Worm (Caenorhabditis elegans) whole organism, early embryonic: ENCODE data around the gene zipt-15.

Experiments
- B0310.2 ChIP-seq: sonication (generic microtip); optimal IDR thresholded peaks from 2 replicates; lab custom pipeline; 2016; ENCODE audit warnings: mild to moderate bottlenecking, missing genetic modification characterization, missing compliant biosample characterization
- F13C5.2 ChIP-seq: sonication (generic microtip); optimal IDR thresholded peaks from 2 replicates; lab custom pipeline; 2017; ENCODE audit warnings: mild to moderate bottlenecking, missing genetic modification characterization, inconsistent platforms, missing compliant biosample characterization
- aly-1 ChIP-seq: sonication (generic microtip); optimal IDR thresholded peaks from 2 replicates; lab custom pipeline; 2016; ENCODE audit warnings: missing genetic modification characterization, missing compliant biosample characterization
- ama-1 ChIP-seq: fragments of 150-350 bp; optimal IDR thresholded peaks from 2 replicates; lab custom pipeline; 2014
- ceh-13 ChIP-seq: fragments of 200-800 bp; sonication (Bioruptor generic); optimal IDR thresholded peaks from 2 replicates; lab custom pipeline; 2018; ENCODE audit warnings: mild to moderate bottlenecking, missing genetic modification characterization, missing compliant biosample characterization
- ceh-36 ChIP-seq: sonication (generic microtip); optimal IDR thresholded peaks from 2 replicates; lab custom pipeline; 2016; ENCODE audit warnings: missing genetic modification characterization, inconsistent platforms, missing compliant biosample characterization
- flt-1 ChIP-seq: fragments of 200-800 bp; sonication (Bioruptor generic); IDR thresholded peaks from 2 replicates; pipeline ENCODE4 v1.3.6; 2022; ENCODE audit warnings: missing genetic modification characterization, missing compliant biosample characterization
- hmbx-1 ChIP-seq: sonication (generic microtip); optimal IDR thresholded peaks from 2 replicates; lab custom pipeline; 2016; ENCODE audit warnings: mild to moderate bottlenecking, missing genetic modification characterization, missing compliant biosample characterization
- hnd-1 ChIP-seq: sonication (generic microtip); optimal IDR thresholded peaks from 2 replicates; lab custom pipeline; 2016; ENCODE audit warnings: missing genetic modification characterization, missing compliant biosample characterization
- scrt-1 ChIP-seq: fragments of 200-800 bp; sonication (Bioruptor generic); IDR thresholded peaks from 2 replicates; pipeline ENCODE4 v1.3.6; 2022; ENCODE audit warnings: missing genetic modification characterization, missing compliant biosample characterization
- tra-4 ChIP-seq: sonication (generic microtip); optimal IDR thresholded peaks from 2 replicates; lab custom pipeline; 2017; ENCODE audit warnings: missing genetic modification characterization, missing compliant biosample characterization

DNA sequence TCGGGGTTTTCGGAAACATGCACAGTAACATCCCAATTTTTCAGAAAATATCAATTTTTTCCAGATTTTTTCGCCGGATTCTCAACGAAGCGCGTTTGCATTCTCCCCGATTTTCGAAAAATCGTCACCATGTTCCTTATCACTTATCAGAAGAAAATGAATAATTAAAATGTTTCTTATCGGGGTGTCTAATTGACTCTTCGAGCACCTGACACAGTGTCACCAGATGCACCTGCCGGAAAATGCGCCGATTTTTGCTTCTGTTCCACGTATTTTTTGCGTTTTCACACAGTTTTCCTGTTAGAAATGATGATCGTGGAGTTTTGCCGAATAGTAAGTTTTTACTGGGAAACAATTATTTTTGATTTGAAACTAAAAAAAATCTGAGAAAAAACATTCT, 30.7 kb upstream of the zipt-15 start:
- no peak for TF ChIP-seq flt-1 (GFP tag; lab: Robert Waterston, UW)
- no peak for TF ChIP-seq ama-1 (lab: Kevin White, UChicago)
- TF ChIP-seq aly-1 (tag; lab: Kevin White, UChicago) = no peak
- TF ChIP-seq F13C5.2 = no peak
- no peak for TF ChIP-seq tra-4 (tag; lab: Kevin White, UChicago)
- no peak for TF ChIP-seq ceh-36 (tag; lab: Kevin White, UChicago)
- TF ChIP-seq hmbx-1 (tag; lab: Kevin White, UChicago) = no peak
- no peak for TF ChIP-seq B0310.2 (tag; lab: Kevin White, UChicago)
- no peak for TF ChIP-seq hnd-1 (tag; lab: Kevin White, UChicago)
- TF ChIP-seq ceh-13 (GFP tag; lab: Kevin White, UChicago) = no peak
- no peak for TF ChIP-seq scrt-1
